Fruit fly (Drosophila melanogaster) whole organism, embryonic: ENCODE data around the gene CG7367.
A peak's percentile ranks its signal among the peaks of the same experiment; 100 is the strongest.

Experiments used
- Atf6 ChIP-seq: fragments of 200-800 bp; sonication (Bioruptor generic); IDR thresholded peaks from 2 replicates; pipeline ENCODE4 v1.3.6; 2022; ENCODE audit warnings: missing biosample characterization, missing genetic modification characterization
- C15 ChIP-seq: fragments of 200-800 bp; sonication (Bioruptor generic); IDR thresholded peaks from 3 replicates; pipeline ENCODE4 v1.3.6; 2022; ENCODE audit warnings: missing biosample characterization, missing genetic modification characterization
- CG10274 ChIP-seq: fragments of 200-800 bp; sonication (Bioruptor generic); optimal IDR thresholded peaks from 3 replicates; lab custom pipeline; 2017; ENCODE audit warnings: missing biosample characterization, mild to moderate bottlenecking, missing genetic modification characterization
- CG12236 ChIP-seq: fragments of 200-800 bp; sonication (Bioruptor generic); optimal IDR thresholded peaks from 2 replicates; lab custom pipeline; 2016; ENCODE audit warnings: missing biosample characterization, missing genetic modification characterization
- CG12744 ChIP-seq: fragments of 200-800 bp; sonication (Bioruptor generic); optimal IDR thresholded peaks from 2 replicates; lab custom pipeline; 2016; ENCODE audit warnings: missing biosample characterization, missing genetic modification characterization
- CG12769 ChIP-seq: fragments of 200-800 bp; sonication (Bioruptor generic); optimal IDR thresholded peaks from 2 replicates; lab custom pipeline; 2019; ENCODE audit warnings: missing biosample characterization, mild to moderate bottlenecking, missing genetic modification characterization, moderate library complexity
- CG14667 ChIP-seq: fragments of 200-800 bp; sonication (Bioruptor generic); IDR thresholded peaks from 2 replicates; pipeline ENCODE4 v1.3.6; 2022; ENCODE audit warnings: missing biosample characterization, missing genetic modification characterization
- CG15514 ChIP-seq: fragments of 200-800 bp; sonication (Bioruptor generic); optimal IDR thresholded peaks from 3 replicates; lab custom pipeline; 2017; ENCODE audit warnings: missing biosample characterization, missing genetic modification characterization, mild to moderate bottlenecking, moderate library complexity, missing genetic modification reagents
- CG18011 ChIP-seq: fragments of 200-800 bp; sonication (Bioruptor generic); optimal IDR thresholded peaks from 2 replicates; lab custom pipeline; 2017; ENCODE audit warnings: missing biosample characterization, missing genetic modification characterization, mild to moderate bottlenecking, moderate library complexity, missing genotype
- CG2199 ChIP-seq: fragments of 200-800 bp; sonication (Bioruptor generic); IDR thresholded peaks from 3 replicates; pipeline ENCODE4 v1.3.6; 2022; ENCODE audit warnings: missing biosample characterization, missing genetic modification characterization
- CG2202 ChIP-seq: fragments of 200-800 bp; sonication (Bioruptor generic); optimal IDR thresholded peaks from 2 replicates; lab custom pipeline; 2018; ENCODE audit warnings: missing biosample characterization, mild to moderate bottlenecking, missing genetic modification characterization
- CG32767 ChIP-seq: fragments of 200-800 bp; sonication (Bioruptor generic); IDR thresholded peaks from 2 replicates; pipeline ENCODE4 v1.3.6; 2022; ENCODE audit warnings: missing biosample characterization, missing genetic modification characterization
- CG34376 ChIP-seq: fragments of 200-800 bp; sonication (Bioruptor generic); optimal IDR thresholded peaks from 2 replicates; lab custom pipeline; 2018; ENCODE audit warnings: missing biosample characterization, mild to moderate bottlenecking, missing genetic modification characterization
- CG4424 ChIP-seq: fragments of 200-800 bp; sonication (Bioruptor generic); optimal IDR thresholded peaks from 3 replicates; lab custom pipeline; 2016; ENCODE audit warnings: missing biosample characterization, missing genetic modification characterization
- CG5180 ChIP-seq: fragments of 200-800 bp; sonication (Bioruptor generic); optimal IDR thresholded peaks from 3 replicates; lab custom pipeline; 2017; ENCODE audit warnings: missing biosample characterization, missing genetic modification characterization, mild to moderate bottlenecking, moderate library complexity, missing genetic modification reagents
- CkIIα-i1 ChIP-seq: fragments of 200-800 bp; sonication (Bioruptor generic); IDR thresholded peaks from 2 replicates; pipeline ENCODE4 v1.3.6; 2022; ENCODE audit warnings: missing biosample characterization, missing genetic modification characterization
- D19A ChIP-seq: fragments of 200-800 bp; optimal IDR thresholded peaks from 3 replicates; lab custom pipeline; 2019; ENCODE audit warnings: missing biosample characterization, mild to moderate bottlenecking, missing genetic modification characterization, moderate library complexity
- Dad ChIP-seq: fragments of 200-800 bp; sonication (Bioruptor generic); optimal IDR thresholded peaks from 3 replicates; lab custom pipeline; 2016; ENCODE audit warnings: missing biosample characterization, missing genetic modification characterization
- Doc2 ChIP-seq: fragments of 200-800 bp; sonication (Bioruptor generic); IDR thresholded peaks from 2 replicates; pipeline ENCODE4 v1.3.6; 2022; ENCODE audit warnings: missing biosample characterization, missing genetic modification characterization
- Drgx ChIP-seq: fragments of 200-800 bp; sonication (Bioruptor generic); IDR thresholded peaks from 2 replicates; pipeline ENCODE4 v1.3.6; 2022; ENCODE audit warnings: missing biosample characterization, missing genetic modification characterization
- GATAe ChIP-seq: fragments of 200-800 bp; sonication (Bioruptor generic); conservative IDR thresholded peaks from 2 replicates; pipeline ENCODE4 v1.3.6; 2022; ENCODE audit warnings: missing biosample characterization, missing genetic modification characterization
- Kr ChIP-seq: fragments of 200-800 bp; sonication (Bioruptor generic); optimal IDR thresholded peaks from 2 replicates; lab custom pipeline; 2017; ENCODE audit warnings: missing biosample characterization, mild to moderate bottlenecking, missing genetic modification characterization
- MESR4 ChIP-seq: fragments of 200-800 bp; sonication (Bioruptor generic); optimal IDR thresholded peaks from 2 replicates; lab custom pipeline; 2018; ENCODE audit warnings: missing biosample characterization, mild to moderate bottlenecking, missing genetic modification characterization, moderate library complexity
- Med ChIP-seq: fragments of 200-800 bp; sonication (Bioruptor generic); peaks from one replicate; lab custom pipeline; 2016; ENCODE audit warnings: missing biosample characterization, missing genetic modification characterization, mild to moderate bottlenecking, inconsistent platforms, moderate library complexity
- Ravus ChIP-seq: fragments of 200-800 bp; sonication (Bioruptor generic); IDR thresholded peaks from 2 replicates; pipeline ENCODE4 v1.3.6; 2022; ENCODE audit warnings: missing biosample characterization, missing genetic modification characterization
- Rfx ChIP-seq: fragments of 200-800 bp; sonication (Bioruptor generic); IDR thresholded peaks from 2 replicates; pipeline ENCODE4 v1.3.6; 2022; ENCODE audit warnings: missing biosample characterization, missing genetic modification characterization
- Side ChIP-seq: fragments of 200-800 bp; sonication (Bioruptor generic); optimal IDR thresholded peaks from 2 replicates; lab custom pipeline; 2016; ENCODE audit warnings: missing biosample characterization, missing genetic modification characterization
- Sox100B ChIP-seq: fragments of 200-800 bp; sonication (Bioruptor generic); optimal IDR thresholded peaks from 3 replicates; lab custom pipeline; 2018; ENCODE audit warnings: missing biosample characterization, mild to moderate bottlenecking, missing genetic modification characterization
- Sry-β ChIP-seq: fragments of 200-800 bp; sonication (Bioruptor generic); optimal IDR thresholded peaks from 2 replicates; lab custom pipeline; 2018; ENCODE audit warnings: missing biosample characterization, mild to moderate bottlenecking, missing genetic modification characterization, moderate library complexity
- bbx ChIP-seq: fragments of 200-800 bp; sonication (Bioruptor generic); IDR thresholded peaks from 2 replicates; pipeline ENCODE4 v1.3.6; 2022; ENCODE audit warnings: missing biosample characterization, missing genetic modification characterization; ENCODE audit not compliant: partially characterized antibody
- chif ChIP-seq, 2 experiments: fragments of 200-800 bp; sonication (Bioruptor generic); optimal IDR thresholded peaks; 3 replicates each; lab custom pipeline; 2016; ENCODE audit warnings: missing biosample characterization in 2 of 2, missing genetic modification characterization in 2 of 2
- chm ChIP-seq: fragments of 200-800 bp; sonication (Bioruptor generic); IDR thresholded peaks from 2 replicates; pipeline ENCODE4 v1.3.6; 2022; ENCODE audit warnings: missing biosample characterization, missing genetic modification characterization
- eve ChIP-seq, 2 experiments: fragments of >200 bp; optimal IDR thresholded peaks; 2 replicates each; lab custom pipeline; 2017; ENCODE audit warnings: missing biosample characterization in 2 of 2, missing genetic modification characterization in 2 of 2
- exex ChIP-seq: fragments of 200-800 bp; sonication (Bioruptor generic); optimal IDR thresholded peaks from 4 replicates; lab custom pipeline; 2018; ENCODE audit warnings: missing biosample characterization, mild to moderate bottlenecking, missing genetic modification characterization, moderate library complexity
- fd64A ChIP-seq: fragments of 200-800 bp; sonication (Bioruptor generic); optimal IDR thresholded peaks from 3 replicates; lab custom pipeline; 2018; ENCODE audit warnings: missing biosample characterization, mild to moderate bottlenecking, missing genetic modification characterization
- gsb-n ChIP-seq: fragments of 200-800 bp; sonication (Bioruptor generic); optimal IDR thresholded peaks from 3 replicates; lab custom pipeline; 2018; ENCODE audit warnings: missing biosample characterization, mild to moderate bottlenecking, missing genetic modification characterization
- h ChIP-seq: fragments of >200 bp; optimal IDR thresholded peaks from 2 replicates; lab custom pipeline; 2017
- ken ChIP-seq: fragments of 200-800 bp; sonication (Bioruptor generic); IDR thresholded peaks from 3 replicates; pipeline ENCODE4 v1.3.6; 2022; ENCODE audit warnings: missing biosample characterization, missing genetic modification characterization
- kni ChIP-seq: fragments of 200-800 bp; sonication (Bioruptor generic); optimal IDR thresholded peaks from 3 replicates; lab custom pipeline; 2017; ENCODE audit warnings: mild to moderate bottlenecking, missing biosample characterization, missing genetic modification reagents, missing genetic modification characterization
- mirr ChIP-seq: fragments of 200-800 bp; sonication (Bioruptor generic); optimal IDR thresholded peaks from 3 replicates; lab custom pipeline; 2018; ENCODE audit warnings: missing biosample characterization, mild to moderate bottlenecking, missing genetic modification characterization
- mld ChIP-seq: fragments of 200-800 bp; sonication (Bioruptor generic); IDR thresholded peaks from 3 replicates; pipeline ENCODE4 v1.3.6; 2022; ENCODE audit warnings: missing biosample characterization, missing genetic modification characterization; ENCODE audit not compliant: partially characterized antibody
- odd ChIP-seq: fragments of 200-800 bp; sonication (Bioruptor generic); optimal IDR thresholded peaks from 2 replicates; lab custom pipeline; 2017; ENCODE audit warnings: missing biosample characterization, mild to moderate bottlenecking, missing genetic modification characterization
- onecut ChIP-seq: fragments of 200-800 bp; sonication (Bioruptor generic); IDR thresholded peaks from 2 replicates; pipeline ENCODE4 v1.3.6; 2022; ENCODE audit warnings: missing biosample characterization, missing genetic modification characterization
- peb ChIP-seq: fragments of 200-800 bp; sonication (Bioruptor generic); IDR thresholded peaks from 2 replicates; pipeline ENCODE4 v1.3.6; 2022; ENCODE audit warnings: missing biosample characterization, missing genetic modification characterization
- pros ChIP-seq: fragments of 200-800 bp; sonication (Bioruptor generic); optimal IDR thresholded peaks from 3 replicates; lab custom pipeline; 2019; ENCODE audit warnings: missing biosample characterization, mild to moderate bottlenecking, missing genetic modification characterization, moderate library complexity
- sug ChIP-seq: fragments of 200-800 bp; optimal IDR thresholded peaks from 2 replicates; lab custom pipeline; 2019; ENCODE audit warnings: missing biosample characterization, mild to moderate bottlenecking, missing genetic modification characterization, moderate library complexity
- tap ChIP-seq: fragments of 200-800 bp; optimal IDR thresholded peaks from 3 replicates; lab custom pipeline; 2019; ENCODE audit warnings: missing biosample characterization, mild to moderate bottlenecking, missing genetic modification characterization, moderate library complexity
- usp ChIP-seq: fragments of >200 bp; optimal IDR thresholded peaks from 2 replicates; lab custom pipeline; 2017; ENCODE audit warnings: missing biosample characterization, missing genetic modification characterization

Gene CG7367

dm6 chr2L:7998080-7998457 lies 41.5 kb downstream of the CG7367 start, which contains the start of gene CG7227 (continued):
- TF ChIP-seq Sry-β (GFP tag; lab: Kevin White, UChicago) = no peak
- TF ChIP-seq onecut (GFP tag; lab: Robert Waterston, UW) = 0 out of 2 replicates have a peak, but pooled peaks have one; percentile 1
- TF ChIP-seq h (lab: Kevin White, UChicago) = no peak
- peak; percentile 3 for TF ChIP-seq kni (GFP tag; lab: Kevin White, UChicago)
- peak; percentile 75 for TF ChIP-seq mirr (GFP tag; lab: Kevin White, UChicago)
- peak; percentile 68 for TF ChIP-seq Med (GFP tag; lab: Kevin White, UChicago)
- TF ChIP-seq C15 (GFP tag; lab: Robert Waterston, UW) = no peak
- TF ChIP-seq CG5180 (GFP tag; lab: Kevin White, UChicago) = peak; percentile 10
- peak; percentile 97 for TF ChIP-seq exex (tag; lab: Kevin White, UChicago)
- TF ChIP-seq chm (GFP tag; lab: Robert Waterston, UW) = no peak
- no peak for TF ChIP-seq usp (GFP tag; lab: Kevin White, UChicago)
- peak; percentile 8 for TF ChIP-seq tap
- TF ChIP-seq Rfx (GFP tag; lab: Robert Waterston, UW) = no peak
- TF ChIP-seq eve (GFP tag; optimal IDR thresholded peaks at IDR 0.05; lab: Kevin White, UChicago) = no peak
- no peak for TF ChIP-seq ken (GFP tag; lab: Robert Waterston, UW)
- TF ChIP-seq CkIIα-i1 (GFP tag; lab: Robert Waterston, UW) = no peak
- TF ChIP-seq GATAe = 0 out of 2 replicates have a peak, but pooled peaks have one; percentile 11
- TF ChIP-seq CG15514 (GFP tag; lab: Kevin White, UChicago) = no peak
- no peak for TF ChIP-seq MESR4 (GFP tag; lab: Kevin White, UChicago)
- TF ChIP-seq CG18011 (GFP tag; lab: Kevin White, UChicago) = no peak
- no peak for TF ChIP-seq Doc2 (GFP tag; lab: Robert Waterston, UW)
- TF ChIP-seq CG12744 = no peak
- no peak for TF ChIP-seq Side
- peak; percentile 24 for TF ChIP-seq CG12769
- no peak for TF ChIP-seq Ravus (GFP tag; lab: Robert Waterston, UW)
- TF ChIP-seq peb = no peak
- peak; percentile 37 for TF ChIP-seq sug (tag; lab: Kevin White, UChicago)
- no peak for TF ChIP-seq Drgx
- no peak for TF ChIP-seq CG4424
- peak; percentile 71 for TF ChIP-seq CG34376
- TF ChIP-seq CG12236 (GFP tag; lab: Kevin White, UChicago) = no peak
- no peak for TF ChIP-seq CG2202 (tag; lab: Kevin White, UChicago)
- no peak for TF ChIP-seq gsb-n
- TF ChIP-seq pros (GFP tag; lab: Kevin White, UChicago) = peak; percentile 35
- TF ChIP-seq CG10274 = no peak
- TF ChIP-seq Dad (GFP tag; lab: Kevin White, UChicago) = no peak
- TF ChIP-seq Atf6 (GFP tag; lab: Robert Waterston, UW) = 0 out of 2 replicates have a peak, but pooled peaks have one; percentile 16
- TF ChIP-seq chif (GFP tag; optimal IDR thresholded peaks at IDR 0.05; lab: Kevin White, UChicago) = no peak
- peak; percentile 78; the same call in 1 of the 3 replicates for TF ChIP-seq CG2199 (GFP tag; lab: Robert Waterston, UW)
- no peak for TF ChIP-seq Sox100B (GFP tag; lab: Kevin White, UChicago)
- no peak for TF ChIP-seq mld (GFP tag; lab: Robert Waterston, UW)
- no peak for TF ChIP-seq odd (GFP tag; lab: Kevin White, UChicago)
- no peak for TF ChIP-seq Kr (GFP tag; lab: Kevin White, UChicago)
- TF ChIP-seq fd64A (GFP tag; lab: Kevin White, UChicago) = peak; percentile 31
- TF ChIP-seq bbx (GFP tag; lab: Robert Waterston, UW) = no peak
- no peak for TF ChIP-seq D19A (tag; lab: Kevin White, UChicago)
- TF ChIP-seq CG32767 = no peak
- no peak for TF ChIP-seq CG14667 (GFP tag; lab: Robert Waterston, UW)
